Fruit fly (Drosophila melanogaster) whole organism, adult: ENCODE data around the gene ppk27.

ENCODE experiments used
- pad ChIP-seq: fragments of 200-800 bp; sonication (Bioruptor generic); optimal IDR thresholded peaks from 3 replicates; lab custom pipeline; 2017; ENCODE audit warnings: missing biosample characterization, missing genetic modification characterization, mild to moderate bottlenecking, moderate library complexity, missing genetic modification reagents
- tj ChIP-seq: fragments of 200-800 bp; sonication (Bioruptor generic); optimal IDR thresholded peaks from 3 replicates; lab custom pipeline; 2017; ENCODE audit warnings: missing biosample characterization, mild to moderate bottlenecking, missing genetic modification characterization, moderate library complexity

DNA sequence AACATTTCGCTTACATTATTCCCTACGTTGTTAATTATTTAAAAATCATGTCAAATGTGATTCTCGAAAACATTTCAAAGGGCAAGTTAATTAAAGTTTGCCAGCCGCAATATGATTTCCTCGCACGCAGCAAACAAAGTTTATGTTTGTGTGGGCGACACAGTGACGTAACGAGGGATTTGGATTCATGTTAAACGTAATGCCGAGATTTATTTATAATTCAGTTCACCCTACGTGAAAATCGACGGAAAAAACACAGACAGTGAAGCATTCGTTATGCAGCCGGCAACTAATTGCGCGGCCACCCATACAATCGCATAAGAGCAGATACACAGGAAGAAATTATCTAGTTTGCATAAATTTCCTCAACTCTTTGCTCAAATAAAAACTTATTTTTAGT is 28.8 kb downstream of the ppk27 start:
- no peak for TF ChIP-seq tj (GFP tag; lab: Kevin White, UChicago)
- no peak for TF ChIP-seq pad (GFP tag; lab: Kevin White, UChicago)
